Fruit fly (Drosophila melanogaster) whole organism: ENCODE results near the gene CG13481.

ENCODE experiments used
- CG8478 ChIP-seq: fragments of >200 bp; optimal IDR thresholded peaks from 2 replicates; lab custom pipeline; 2018; ENCODE audit warnings: inconsistent platforms
- Dll ChIP-seq: fragments of >200 bp; optimal IDR thresholded peaks from 2 replicates; lab custom pipeline; 2017
- EcR ChIP-seq, 2 experiments: fragments of >200 bp; optimal IDR thresholded peaks; 2 replicates each; lab custom pipeline; 2017; ENCODE audit warnings: missing biosample characterization in 2 of 2, missing genetic modification characterization in 2 of 2, missing genetic modification reagents in 2 of 2
- pan ChIP-seq: fragments of >200 bp; optimal IDR thresholded peaks from 2 replicates; lab custom pipeline; 2017
- psq ChIP-seq: fragments of >200 bp; optimal IDR thresholded peaks from 2 replicates; lab custom pipeline; 2017
- usp ChIP-seq: fragments of >200 bp; optimal IDR thresholded peaks from 2 replicates; lab custom pipeline; 2017; ENCODE audit warnings: missing biosample characterization, missing genetic modification characterization, mixed read lengths

The CG13481 gene

dm6 chr3L:14353161-14353560 lies 16.3 kb downstream of the CG13481 start:
- TF ChIP-seq EcR (GFP tag; optimal IDR thresholded peaks at IDR 0.05; lab: Kevin White, UChicago), result no peak

DNA sequence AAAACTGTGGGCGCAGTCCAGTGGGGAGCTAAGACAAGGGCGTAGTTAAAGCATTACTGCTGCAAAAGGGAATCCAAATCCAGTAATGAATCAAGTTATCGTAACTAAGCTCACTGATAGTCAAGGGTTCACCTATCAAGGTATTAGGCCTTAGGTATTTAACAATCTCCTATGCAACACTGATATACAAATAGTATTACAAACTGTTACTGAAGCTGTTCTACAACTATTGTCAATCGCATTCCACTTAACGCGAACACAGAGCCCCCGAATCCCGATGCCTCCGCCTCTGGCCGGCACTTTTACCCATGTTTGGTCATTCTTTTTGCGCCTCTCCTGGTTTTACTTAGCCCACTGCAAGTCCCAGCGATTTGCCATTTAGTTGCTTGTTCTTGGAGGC lies 18.7 kb downstream of the CG13481 start:
- no peak for TF ChIP-seq EcR (GFP tag; optimal IDR thresholded peaks at IDR 0.05; lab: Kevin White, UChicago)

- no peak for TF ChIP-seq CG8478 (lab: Kevin White, UChicago)
- peak; percentile 41 for TF ChIP-seq pan (lab: Kevin White, UChicago)
Measured at dm6 chr3L:14350218-14350617, 19.3 kb downstream of the CG13481 start.

DNA sequence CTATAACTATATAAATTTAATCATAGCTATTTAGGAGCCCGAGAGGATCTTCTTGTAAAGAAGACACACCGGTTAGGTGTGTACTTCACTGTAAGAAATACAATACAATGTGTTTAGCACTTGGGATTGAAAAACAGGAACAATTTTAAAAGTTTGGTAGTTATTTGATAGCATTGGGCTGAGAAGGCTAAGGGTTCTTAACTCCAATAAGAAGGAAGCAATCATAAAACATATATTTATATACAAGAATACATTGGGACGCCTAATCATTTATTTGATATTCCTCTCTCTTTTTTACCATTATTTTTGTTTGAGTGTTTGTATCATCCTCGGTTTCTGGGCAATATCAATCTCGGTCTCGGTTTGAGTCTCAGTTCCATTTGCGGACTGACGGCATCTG lies 23.0 kb downstream of the CG13481 start:
- TF ChIP-seq psq (lab: Kevin White, UChicago), result no peak
- no peak for TF ChIP-seq Dll (lab: Kevin White, UChicago)
- no peak for TF ChIP-seq CG8478 (lab: Kevin White, UChicago)
- TF ChIP-seq usp (GFP tag; lab: Kevin White, UChicago), result no peak
- no peak for TF ChIP-seq pan (lab: Kevin White, UChicago)
- no peak for TF ChIP-seq EcR (GFP tag; optimal IDR thresholded peaks at IDR 0.05; lab: Kevin White, UChicago)

- no peak for TF ChIP-seq CG8478 (lab: Kevin White, UChicago)
- TF ChIP-seq pan (lab: Kevin White, UChicago), result no peak
- no peak for TF ChIP-seq psq (lab: Kevin White, UChicago)
- TF ChIP-seq usp (GFP tag; lab: Kevin White, UChicago), result no peak
- TF ChIP-seq EcR (GFP tag; optimal IDR thresholded peaks at IDR 0.05; lab: Kevin White, UChicago), result no peak
- TF ChIP-seq Dll (lab: Kevin White, UChicago), result no peak
Measured at dm6 chr3L:14343344-14343972, 26.0 kb downstream of the CG13481 start.

DNA sequence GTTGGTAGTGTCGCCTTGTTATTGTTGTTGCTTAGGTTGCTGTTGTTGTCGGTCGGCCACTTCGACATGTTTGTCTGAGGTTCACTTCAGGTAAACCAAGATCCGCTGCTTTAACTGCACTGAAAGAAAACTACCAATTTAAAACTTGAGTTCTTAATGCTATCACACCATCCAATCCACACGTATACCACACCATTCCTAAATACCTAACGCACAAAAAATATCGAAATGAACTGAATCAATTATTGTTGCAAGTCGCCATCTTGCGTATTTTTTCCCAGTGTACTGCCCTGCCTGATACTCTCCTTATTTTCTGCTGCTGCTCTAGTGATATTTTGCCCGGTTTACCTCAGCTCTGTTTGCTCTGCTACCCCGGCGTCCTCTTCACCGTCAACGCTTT lies 30.6 kb downstream of the CG13481 start:
- TF ChIP-seq usp (GFP tag; lab: Kevin White, UChicago), result no peak
- no peak for TF ChIP-seq psq (lab: Kevin White, UChicago)
- no peak for TF ChIP-seq EcR (GFP tag; optimal IDR thresholded peaks at IDR 0.05; lab: Kevin White, UChicago)
- no peak for TF ChIP-seq CG8478 (lab: Kevin White, UChicago)

DNA sequence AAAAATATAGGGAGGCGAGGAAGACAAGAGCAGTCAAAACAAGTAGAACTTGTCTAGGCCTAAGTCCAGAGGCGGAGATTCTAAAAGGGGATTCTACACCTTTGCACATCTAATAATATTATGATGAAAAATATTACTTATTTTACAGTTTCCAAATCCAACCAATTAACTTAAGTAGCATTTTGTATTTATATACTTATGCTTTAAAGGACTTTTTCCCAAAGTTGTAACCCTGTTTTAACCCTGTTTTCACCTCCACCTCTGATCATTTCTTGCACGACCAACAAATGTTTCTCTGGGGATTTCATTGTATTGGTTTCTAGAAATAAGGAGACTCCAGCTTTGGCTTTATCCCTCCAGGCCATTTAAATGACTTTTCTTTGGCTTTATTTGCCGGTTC lies 33.6 kb downstream of the CG13481 start:
- TF ChIP-seq CG8478 (lab: Kevin White, UChicago) (no peak), EcR (GFP tag; optimal IDR thresholded peaks at IDR 0.05; lab: Kevin White, UChicago) (no peak), usp (GFP tag; lab: Kevin White, UChicago) (no peak), Dll (lab: Kevin White, UChicago) (no peak), pan (lab: Kevin White, UChicago) (no peak), psq (lab: Kevin White, UChicago) (no peak)

DNA sequence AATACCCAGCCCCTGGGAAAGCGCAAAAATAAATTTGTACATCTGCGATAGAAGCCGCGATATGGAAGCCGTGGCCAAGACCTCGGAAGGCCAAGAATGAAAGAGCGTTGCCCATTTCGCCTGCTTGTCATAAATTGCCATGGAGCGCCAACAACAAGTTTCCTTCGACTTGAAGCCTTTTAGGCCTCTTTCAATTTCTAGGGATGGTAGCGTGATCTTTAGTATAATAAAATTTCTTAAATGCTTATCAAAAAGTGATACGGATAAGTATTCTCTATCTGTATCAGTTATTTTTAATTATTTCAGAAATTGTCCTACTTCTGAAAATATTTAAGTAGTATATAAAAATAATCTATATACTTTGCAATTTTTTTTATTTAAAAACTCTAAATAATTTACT lies 37.0 kb downstream of the CG13481 start:
- TF ChIP-seq psq (lab: Kevin White, UChicago) (no peak), pan (lab: Kevin White, UChicago) (no peak), usp (GFP tag; lab: Kevin White, UChicago) (no peak), CG8478 (lab: Kevin White, UChicago) (no peak), Dll (lab: Kevin White, UChicago) (no peak), EcR (GFP tag; optimal IDR thresholded peaks at IDR 0.05; lab: Kevin White, UChicago) (no peak)

- no peak for TF ChIP-seq usp (GFP tag; lab: Kevin White, UChicago)
- TF ChIP-seq Dll (lab: Kevin White, UChicago), result no peak
- no peak for TF ChIP-seq CG8478 (lab: Kevin White, UChicago)
- no peak for TF ChIP-seq psq (lab: Kevin White, UChicago)
- TF ChIP-seq EcR (GFP tag; optimal IDR thresholded peaks at IDR 0.05; lab: Kevin White, UChicago), result no peak
- no peak for TF ChIP-seq pan (lab: Kevin White, UChicago)
Measured at dm6 chr3L:14329042-14329441, 40.5 kb downstream of the CG13481 start, which contains the start of gene CG13482. TSS of gene CG13482 (plus strand) at chr3L:14329346.

DNA sequence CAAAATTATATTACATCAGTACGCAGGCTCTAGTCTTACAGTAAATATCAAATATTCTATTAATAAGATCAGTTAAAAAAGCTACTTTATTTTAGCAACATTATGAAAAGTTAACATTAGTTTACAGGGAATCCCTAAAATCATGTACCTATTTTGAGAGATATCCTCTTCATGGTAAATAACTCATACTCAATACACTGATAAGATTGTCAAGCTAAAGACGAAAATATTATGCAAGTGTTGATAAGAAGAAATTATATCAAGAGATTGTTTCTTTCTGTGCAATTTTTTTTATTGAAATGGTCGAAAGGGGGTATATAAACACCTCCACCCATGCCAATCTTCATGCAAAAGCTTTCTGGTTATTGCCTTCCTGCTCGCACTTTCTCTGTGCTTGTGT lies 41.1 kb downstream of the CG13481 start:
- TF ChIP-seq Dll (lab: Kevin White, UChicago), result no peak
- no peak for TF ChIP-seq psq (lab: Kevin White, UChicago)
- no peak for TF ChIP-seq pan (lab: Kevin White, UChicago)
- no peak for TF ChIP-seq CG8478 (lab: Kevin White, UChicago)
- TF ChIP-seq EcR (GFP tag; optimal IDR thresholded peaks at IDR 0.05; lab: Kevin White, UChicago), result no peak
- no peak for TF ChIP-seq usp (GFP tag; lab: Kevin White, UChicago)

DNA sequence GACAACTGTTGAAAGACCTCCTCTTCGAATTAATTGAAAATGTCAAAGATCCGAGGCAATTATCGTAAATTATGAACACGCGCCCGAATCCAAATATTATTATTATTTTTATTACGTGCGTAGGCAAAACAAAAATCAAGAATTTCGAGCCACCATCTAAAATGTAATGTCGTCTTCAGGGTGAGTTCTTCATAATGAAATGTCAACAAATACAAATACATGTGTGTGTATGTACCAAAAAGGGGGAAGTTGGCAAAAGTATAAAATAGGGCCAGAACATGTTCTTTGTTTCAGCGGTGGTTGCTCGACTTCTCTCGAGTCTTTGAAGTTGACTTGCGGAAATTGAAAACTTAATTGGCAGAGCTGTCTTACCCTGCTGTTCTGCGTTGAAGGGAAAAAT lies 43.2 kb downstream of the CG13481 start:
- TF ChIP-seq Dll (lab: Kevin White, UChicago) (no peak), usp (GFP tag; lab: Kevin White, UChicago) (no peak), EcR (GFP tag; optimal IDR thresholded peaks at IDR 0.05; lab: Kevin White, UChicago) (no peak), CG8478 (lab: Kevin White, UChicago) (no peak), psq (lab: Kevin White, UChicago) (no peak), pan (lab: Kevin White, UChicago) (no peak)

- no peak for TF ChIP-seq psq (lab: Kevin White, UChicago)
- TF ChIP-seq pan (lab: Kevin White, UChicago), result no peak
- no peak for TF ChIP-seq Dll (lab: Kevin White, UChicago)
- TF ChIP-seq CG8478 (lab: Kevin White, UChicago), result no peak
- TF ChIP-seq EcR (GFP tag; optimal IDR thresholded peaks at IDR 0.05; lab: Kevin White, UChicago), result no peak
- no peak for TF ChIP-seq usp (GFP tag; lab: Kevin White, UChicago)
Measured at dm6 chr3L:14325285-14325684, 44.2 kb downstream of the CG13481 start.
